Worm (Caenorhabditis elegans): ENCODE measurements around the gene K11D12.8.

DNA sequence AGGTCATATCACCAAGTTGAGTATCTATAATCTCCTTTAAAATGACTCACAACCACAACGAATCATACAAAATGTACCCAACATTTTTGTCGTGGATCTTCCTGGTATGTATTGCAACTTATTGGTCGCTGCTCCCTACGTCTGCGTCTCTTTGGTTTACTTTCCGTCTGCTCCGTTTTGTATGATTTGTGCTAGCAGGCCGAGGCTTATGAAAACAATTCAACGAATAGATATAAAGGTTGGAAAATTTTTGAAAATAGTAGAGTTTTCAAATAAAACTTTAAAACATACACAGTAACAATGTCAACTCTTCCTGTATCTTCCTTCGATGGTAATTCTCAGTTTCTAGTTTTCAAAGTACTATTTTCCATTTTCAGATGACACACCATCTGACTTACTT lies 39.4 kb downstream of the K11D12.8 start, which contains the start of gene srr-8:
- TF ChIP-seq aha-1 (tag; optimal IDR thresholded peaks at IDR 0.05) (no peak), elt-2 (tag; optimal IDR thresholded peaks at IDR 0.05) (no peak), blmp-1 (tag; optimal IDR thresholded peaks at IDR 0.05) (no peak), ceh-82 (tag; optimal IDR thresholded peaks at IDR 0.05) (no peak), ces-1 (GFP tag; optimal IDR thresholded peaks at IDR 0.05) (no peak), tbx-2 (tag; optimal IDR thresholded peaks at IDR 0.05) (no peak), ets-5 (GFP tag; IDR thresholded peaks at IDR 0.05) (no peak), lin-35 (GFP tag; optimal IDR thresholded peaks at IDR 0.05) (no peak), hlh-4 (tag; optimal IDR thresholded peaks at IDR 0.05) (no peak), swsn-7 (tag; optimal IDR thresholded peaks at IDR 0.05) (no peak)

Measured in whole organism, L1 larva.